Fruit fly (Drosophila melanogaster) whole organism, embryonic: ENCODE results near the gene Sld5.
A peak's percentile ranks its signal among the peaks of the same experiment; 100 is the strongest.

Experiments
- B-H1 ChIP-seq: fragments of 200-800 bp; sonication (Bioruptor generic); IDR thresholded peaks from 3 replicates; pipeline ENCODE4 v1.3.6; 2022; ENCODE audit warnings: missing biosample characterization, missing genetic modification characterization
- CG10274 ChIP-seq: fragments of 200-800 bp; sonication (Bioruptor generic); optimal IDR thresholded peaks from 3 replicates; lab custom pipeline; 2017; ENCODE audit warnings: missing biosample characterization, mild to moderate bottlenecking, missing genetic modification characterization
- CG10431 ChIP-seq: fragments of 200-800 bp; sonication (Bioruptor generic); optimal IDR thresholded peaks from 3 replicates; lab custom pipeline; 2018; ENCODE audit warnings: missing biosample characterization, mild to moderate bottlenecking, missing genetic modification characterization
- CG12236 ChIP-seq: fragments of 200-800 bp; sonication (Bioruptor generic); optimal IDR thresholded peaks from 2 replicates; lab custom pipeline; 2016; ENCODE audit warnings: missing biosample characterization, missing genetic modification characterization
- CG12942 ChIP-seq: fragments of 200-800 bp; sonication (Bioruptor generic); optimal IDR thresholded peaks from 3 replicates; lab custom pipeline; 2016; ENCODE audit warnings: missing biosample characterization, missing genetic modification characterization
- CG13424 ChIP-seq: fragments of 200-800 bp; sonication (Bioruptor generic); optimal IDR thresholded peaks from 2 replicates; lab custom pipeline; 2019; ENCODE audit warnings: missing biosample characterization, mild to moderate bottlenecking, missing genetic modification characterization, moderate library complexity
- CG13775 ChIP-seq: fragments of 200-800 bp; sonication (Bioruptor generic); optimal IDR thresholded peaks from 3 replicates; lab custom pipeline; 2017; ENCODE audit warnings: missing biosample characterization, mild to moderate bottlenecking, missing genetic modification characterization
- CG14860 ChIP-seq: fragments of 200-800 bp; sonication (Bioruptor generic); IDR thresholded peaks from 3 replicates; pipeline ENCODE4 v1.3.6; 2022; ENCODE audit warnings: missing biosample characterization, missing genetic modification characterization; ENCODE audit not compliant: partially characterized antibody
- CG1529 ChIP-seq: fragments of 200-800 bp; sonication (Bioruptor generic); optimal IDR thresholded peaks from 3 replicates; lab custom pipeline; 2018; ENCODE audit warnings: missing biosample characterization, missing genetic modification characterization
- CG3065 ChIP-seq: fragments of 200-800 bp; sonication (Bioruptor generic); optimal IDR thresholded peaks from 2 replicates; lab custom pipeline; 2016; ENCODE audit warnings: missing biosample characterization, missing genetic modification characterization
- CG31388 ChIP-seq: fragments of 200-800 bp; sonication (Bioruptor generic); optimal IDR thresholded peaks from 2 replicates; lab custom pipeline; 2016; ENCODE audit warnings: missing biosample characterization, missing genetic modification characterization
- CG3407 ChIP-seq: fragments of 200-800 bp; sonication (Bioruptor generic); optimal IDR thresholded peaks from 2 replicates; lab custom pipeline; 2018; ENCODE audit warnings: missing biosample characterization, mild to moderate bottlenecking, missing genetic modification characterization
- CG3726 ChIP-seq: fragments of 200-800 bp; sonication (Bioruptor generic); IDR thresholded peaks from 3 replicates; pipeline ENCODE4, ENCODE4 v1.3.6; 2022; ENCODE audit warnings: missing biosample characterization, missing genetic modification characterization
- CG4282 ChIP-seq: fragments of 200-800 bp; sonication (Bioruptor generic); optimal IDR thresholded peaks from 2 replicates; lab custom pipeline; 2016; ENCODE audit warnings: missing biosample characterization, missing genetic modification characterization
- CG6654 ChIP-seq: fragments of 200-800 bp; sonication (Bioruptor generic); optimal IDR thresholded peaks from 2 replicates; lab custom pipeline; 2017; ENCODE audit warnings: missing biosample characterization, mild to moderate bottlenecking, missing genetic modification characterization
- CG6689 ChIP-seq: fragments of 200-800 bp; sonication (Bioruptor generic); IDR thresholded peaks from 2 replicates; pipeline ENCODE4 v1.3.6; 2022; ENCODE audit warnings: missing biosample characterization, missing genetic modification characterization
- CG7839 ChIP-seq: fragments of 200-800 bp; sonication (Bioruptor generic); optimal IDR thresholded peaks from 3 replicates; lab custom pipeline; 2018; ENCODE audit warnings: missing biosample characterization, mild to moderate bottlenecking, missing genetic modification characterization, moderate library complexity
- CG9817 ChIP-seq: fragments of 200-800 bp; sonication (Bioruptor generic); optimal IDR thresholded peaks from 2 replicates; lab custom pipeline; 2018; ENCODE audit warnings: missing biosample characterization, mild to moderate bottlenecking, missing genetic modification characterization, moderate library complexity
- Dll ChIP-seq: fragments of 200-800 bp; sonication (Bioruptor generic); IDR thresholded peaks from 4 replicates; pipeline ENCODE4 v1.3.6; 2022; ENCODE audit warnings: missing biosample characterization, missing genetic modification characterization; ENCODE audit not compliant: partially characterized antibody
- Dp ChIP-seq: fragments of 200-800 bp; sonication (Bioruptor generic); optimal IDR thresholded peaks from 2 replicates; lab custom pipeline; 2018; ENCODE audit warnings: missing biosample characterization, mild to moderate bottlenecking, missing genetic modification characterization, moderate library complexity
- Fer2 ChIP-seq: fragments of 200-800 bp; sonication (Bioruptor generic); optimal IDR thresholded peaks from 2 replicates; lab custom pipeline; 2018; ENCODE audit warnings: missing biosample characterization, mild to moderate bottlenecking, missing genetic modification characterization, moderate library complexity
- HLH4C ChIP-seq: fragments of 200-800 bp; sonication (Bioruptor generic); IDR thresholded peaks from 3 replicates; pipeline ENCODE4 v1.3.6; 2022; ENCODE audit warnings: missing biosample characterization, missing genetic modification characterization; ENCODE audit not compliant: partially characterized antibody
- Hey ChIP-seq: fragments of 200-800 bp; sonication (Bioruptor generic); optimal IDR thresholded peaks from 3 replicates; lab custom pipeline; 2018; ENCODE audit warnings: missing biosample characterization, mild to moderate bottlenecking, missing genetic modification characterization
- NC2β ChIP-seq: fragments of 200-800 bp; sonication (Bioruptor generic); optimal IDR thresholded peaks from 2 replicates; lab custom pipeline; 2016; ENCODE audit warnings: missing biosample characterization, missing genetic modification characterization
- Oli ChIP-seq: fragments of 200-800 bp; sonication (Bioruptor generic); optimal IDR thresholded peaks from 2 replicates; lab custom pipeline; 2018; ENCODE audit warnings: missing biosample characterization, mild to moderate bottlenecking, missing genetic modification characterization, moderate library complexity
- Opbp ChIP-seq: fragments of 200-800 bp; sonication (Bioruptor generic); IDR thresholded peaks from 3 replicates; pipeline ENCODE4 v1.3.6; 2022; ENCODE audit warnings: missing biosample characterization, missing genetic modification characterization; ENCODE audit not compliant: partially characterized antibody
- Side ChIP-seq: fragments of 200-800 bp; sonication (Bioruptor generic); optimal IDR thresholded peaks from 2 replicates; lab custom pipeline; 2016; ENCODE audit warnings: missing biosample characterization, missing genetic modification characterization
- Sry-β ChIP-seq: fragments of 200-800 bp; sonication (Bioruptor generic); optimal IDR thresholded peaks from 2 replicates; lab custom pipeline; 2018; ENCODE audit warnings: missing biosample characterization, mild to moderate bottlenecking, missing genetic modification characterization, moderate library complexity
- Vsx1 ChIP-seq: fragments of 200-800 bp; sonication (Bioruptor generic); optimal IDR thresholded peaks from 2 replicates; lab custom pipeline; 2017; ENCODE audit warnings: missing biosample characterization, mild to moderate bottlenecking, missing genetic modification characterization, missing genetic modification reagents
- Xrp1 ChIP-seq: fragments of 200-800 bp; sonication (Bioruptor generic); IDR thresholded peaks from 2 replicates; pipeline ENCODE4 v1.3.6; 2022; ENCODE audit warnings: missing biosample characterization, missing genetic modification characterization
- ara ChIP-seq: fragments of 200-800 bp; sonication (Bioruptor generic); IDR thresholded peaks from 2 replicates; pipeline ENCODE4 v1.3.6; 2022; ENCODE audit warnings: missing biosample characterization, missing genetic modification characterization
- ato ChIP-seq: fragments of 200-800 bp; sonication (Bioruptor generic); IDR thresholded peaks from 2 replicates; pipeline ENCODE4 v1.3.6; 2022; ENCODE audit warnings: missing biosample characterization, missing genetic modification characterization; ENCODE audit not compliant: partially characterized antibody
- bsh ChIP-seq, 2 experiments: fragments of 200-800 bp; sonication (Bioruptor generic); optimal IDR thresholded peaks; 2 replicates each; lab custom pipeline; 2017 to 2018; ENCODE audit warnings: mild to moderate bottlenecking in 2 of 2, missing biosample characterization in 2 of 2, missing genetic modification characterization in 2 of 2, moderate library complexity in 1 of 2
- btn ChIP-seq: fragments of 200-800 bp; sonication (Bioruptor generic); optimal IDR thresholded peaks from 2 replicates; lab custom pipeline; 2016; ENCODE audit warnings: missing biosample characterization, missing genetic modification characterization
- cad ChIP-seq: fragments of >200 bp; optimal IDR thresholded peaks from 2 replicates; lab custom pipeline; 2017; ENCODE audit warnings: missing biosample characterization, missing genetic modification characterization
- chm ChIP-seq: fragments of 200-800 bp; sonication (Bioruptor generic); IDR thresholded peaks from 2 replicates; pipeline ENCODE4 v1.3.6; 2022; ENCODE audit warnings: missing biosample characterization, missing genetic modification characterization
- dimm ChIP-seq: fragments of 200-800 bp; sonication (Bioruptor generic); IDR thresholded peaks from 2 replicates; pipeline ENCODE4 v1.3.6; 2022; ENCODE audit warnings: missing biosample characterization, missing genetic modification characterization
- emc ChIP-seq: fragments of 200-800 bp; sonication (Bioruptor generic); optimal IDR thresholded peaks from 2 replicates; lab custom pipeline; 2016; ENCODE audit warnings: missing biosample characterization, missing genetic modification characterization
- fd64A ChIP-seq: fragments of 200-800 bp; sonication (Bioruptor generic); optimal IDR thresholded peaks from 3 replicates; lab custom pipeline; 2018; ENCODE audit warnings: missing biosample characterization, mild to moderate bottlenecking, missing genetic modification characterization
- fd96Cb ChIP-seq: fragments of 200-800 bp; sonication (Bioruptor generic); optimal IDR thresholded peaks from 2 replicates; lab custom pipeline; 2018; ENCODE audit warnings: missing biosample characterization, mild to moderate bottlenecking, missing genetic modification characterization, moderate library complexity
- gce ChIP-seq: fragments of 200-800 bp; sonication (Bioruptor generic); IDR thresholded peaks from 3 replicates; pipeline ENCODE4 v1.3.6; 2022; ENCODE audit warnings: missing biosample characterization, missing genetic modification characterization
- hb ChIP-seq: fragments of 200-800 bp; sonication (Bioruptor generic); IDR thresholded peaks from 3 replicates; pipeline ENCODE4 v1.3.6; 2022; ENCODE audit warnings: missing biosample characterization, missing genetic modification characterization; ENCODE audit not compliant: partially characterized antibody
- peb ChIP-seq: fragments of 200-800 bp; sonication (Bioruptor generic); IDR thresholded peaks from 2 replicates; pipeline ENCODE4 v1.3.6; 2022; ENCODE audit warnings: missing biosample characterization, missing genetic modification characterization
- so ChIP-seq: fragments of 200-800 bp; sonication (Bioruptor generic); IDR thresholded peaks from 3 replicates; pipeline ENCODE4 v1.3.6; 2022; ENCODE audit warnings: missing biosample characterization, missing genetic modification characterization
- tll ChIP-seq, 2 experiments: fragments of 200-800 bp in 1 of 2; fragments of >200 bp in 1 of 2; sonication (Bioruptor generic) in 1 of 2; optimal IDR thresholded peaks; 2 replicates each; lab custom pipeline; 2017 to 2019; ENCODE audit warnings: missing biosample characterization in 2 of 2, missing genetic modification characterization in 2 of 2, mild to moderate bottlenecking in 1 of 2, moderate library complexity in 1 of 2
- wor ChIP-seq: fragments of 200-800 bp; sonication (Bioruptor generic); IDR thresholded peaks from 2 replicates; pipeline ENCODE4 v1.3.6; 2022; ENCODE audit warnings: missing biosample characterization, missing genetic modification characterization
- z ChIP-seq: fragments of 200-800 bp; sonication (Bioruptor generic); IDR thresholded peaks from 3 replicates; pipeline ENCODE4 v1.3.6; 2022; ENCODE audit warnings: missing biosample characterization, missing genetic modification characterization
- zen ChIP-seq: fragments of 200-800 bp; sonication (Bioruptor generic); optimal IDR thresholded peaks from 3 replicates; lab custom pipeline; 2018; ENCODE audit warnings: missing biosample characterization, mild to moderate bottlenecking, missing genetic modification characterization, moderate library complexity

Sld5 gene

dm6 chr3R:26042131-26042885, 14.0 kb downstream of the Sld5 start (continued):
- TF ChIP-seq Side = peak; percentile 97
- TF ChIP-seq CG13775 (GFP tag; lab: Kevin White, UChicago) = peak; percentile 97
- TF ChIP-seq Dll = 0 out of 4 replicates have a peak, but pooled peaks have one; percentile 2
- peak; percentile 92 for TF ChIP-seq dimm
- TF ChIP-seq fd96Cb (tag; lab: Kevin White, UChicago) = peak; percentile 96
- peak; percentile 95 for TF ChIP-seq wor (GFP tag; lab: Robert Waterston, UW)
- TF ChIP-seq CG10274 (GFP tag; lab: Kevin White, UChicago) = peak; percentile 86
- TF ChIP-seq CG6689 (GFP tag; lab: Robert Waterston, UW) = peak; percentile 96
- peak; percentile 98 for TF ChIP-seq ara
- TF ChIP-seq HLH4C (GFP tag; lab: Robert Waterston, UW) = no peak; the same call in 2 of the 3 replicates
- TF ChIP-seq CG3065 (GFP tag; lab: Kevin White, UChicago) = peak; percentile 94
- TF ChIP-seq CG12236 = peak; percentile 95
- TF ChIP-seq Hey = peak; percentile 81
- peak; percentile 92 for TF ChIP-seq zen (tag; lab: Kevin White, UChicago)
- TF ChIP-seq hb (GFP tag; lab: Robert Waterston, UW) = no peak
- TF ChIP-seq peb (GFP tag; lab: Robert Waterston, UW) = peak; percentile 95
- peak; percentile 96 for TF ChIP-seq CG7839 (tag; lab: Kevin White, UChicago)
- peak; percentile 8 for TF ChIP-seq Dp (GFP tag; lab: Kevin White, UChicago)
- TF ChIP-seq Xrp1 (GFP tag; lab: Robert Waterston, UW) = peak; percentile 98
- peak; percentile 72; the same call in 2 of the 3 replicates for TF ChIP-seq z (GFP tag; lab: Robert Waterston, UW)
- TF ChIP-seq CG4282 (GFP tag; lab: Kevin White, UChicago) = peak; percentile 94
- TF ChIP-seq so (GFP tag; lab: Robert Waterston, UW) = peak; percentile 95
- TF ChIP-seq chm (GFP tag; lab: Robert Waterston, UW) = peak; percentile 97
- peak in 1 of 2 experiments; percentile 51 for TF ChIP-seq tll (GFP tag; optimal IDR thresholded peaks at IDR 0.05; lab: Kevin White, UChicago)
- no peak for TF ChIP-seq CG14860 (GFP tag; lab: Robert Waterston, UW)
- no peak for TF ChIP-seq Vsx1 (GFP tag; lab: Kevin White, UChicago)
- TF ChIP-seq CG6654 (GFP tag; lab: Kevin White, UChicago) = peak; percentile 89
- TF ChIP-seq CG9817 = peak; percentile 93
- peak; percentile 96 for TF ChIP-seq CG3726 (GFP tag; lab: Robert Waterston, UW)
- TF ChIP-seq Fer2 (tag; lab: Kevin White, UChicago) = peak; percentile 80
- TF ChIP-seq CG10431 = peak; percentile 77
- peak; percentile 94 for TF ChIP-seq CG3407
- peak; percentile 50 for TF ChIP-seq Sry-β (GFP tag; lab: Kevin White, UChicago)
- TF ChIP-seq cad (GFP tag; lab: Kevin White, UChicago) = peak; percentile 40
- peak; percentile 96 for TF ChIP-seq Oli (tag; lab: Kevin White, UChicago)
- TF ChIP-seq CG31388 = peak; percentile 89
- peak; percentile 92 for TF ChIP-seq CG1529
- peak; percentile 82 for TF ChIP-seq fd64A (GFP tag; lab: Kevin White, UChicago)
- no peak for TF ChIP-seq Opbp (GFP tag; lab: Robert Waterston, UW)
- peak; percentile 91 for TF ChIP-seq emc
- TF ChIP-seq btn (GFP tag; lab: Kevin White, UChicago) = peak; percentile 94
- TF ChIP-seq bsh (GFP tag; optimal IDR thresholded peaks at IDR 0.05; lab: Kevin White, UChicago) = peak; percentile 82 to 98
- TF ChIP-seq gce = peak; percentile 96
- peak; percentile 93 for TF ChIP-seq CG13424
- TF ChIP-seq ato (GFP tag; lab: Robert Waterston, UW) = no peak
- peak; percentile 96 for TF ChIP-seq CG12942 (GFP tag; lab: Kevin White, UChicago)
- TF ChIP-seq B-H1 (GFP tag; lab: Robert Waterston, UW) = peak; percentile 96
- TF ChIP-seq NC2β (GFP tag; lab: Kevin White, UChicago) = peak; percentile 96
